Fruit fly (Drosophila melanogaster): Measurements from ENCODE around the gene alpha-Est4.

alpha-Est4 gene

dm6 chr3R:7530184-7530821 is 8.1 kb downstream of the alpha-Est4 start, which contains the start of the genes Rtnl2 and alphaTub84D (continued):
- TF ChIP-seq Dll (GFP tag; IDR thresholded peaks at IDR 0.05; ENCODE audit: partially characterized antibody) (0 out of 4 replicates have a peak, but pooled peaks have one; percentile 40), jumu (GFP tag; optimal IDR thresholded peaks at IDR 0.05) (no peak), CG12299 (tag; optimal IDR thresholded peaks at IDR 0.05) (no peak), TFAM (GFP tag; optimal IDR thresholded peaks at IDR 0.05) (no peak), row (GFP tag; IDR thresholded peaks at IDR 0.05) (peak; percentile 42; the same call in 2 of the 3 replicates), Xbp1 (GFP tag; optimal IDR thresholded peaks at IDR 0.05) (no peak), Ets97D (GFP tag; optimal IDR thresholded peaks at IDR 0.05) (peak; percentile 13), otp (GFP tag; IDR thresholded peaks at IDR 0.05) (no peak), Gug (GFP tag; IDR thresholded peaks at IDR 0.05) (no peak), stwl (tag; optimal IDR thresholded peaks at IDR 0.05) (peak; percentile 56), pzg (GFP tag; optimal IDR thresholded peaks at IDR 0.05) (peak; percentile 39), CG11723 (GFP tag; optimal IDR thresholded peaks at IDR 0.05) (no peak), bigmax (GFP tag; optimal IDR thresholded peaks at IDR 0.05) (no peak), gro (GFP tag; optimal IDR thresholded peaks at IDR 0.05) (no peak), CG16815 (GFP tag; optimal IDR thresholded peaks at IDR 0.05) (no peak), cas (GFP tag; IDR thresholded peaks at IDR 0.05) (no peak), CG15514 (GFP tag; optimal IDR thresholded peaks at IDR 0.05) (peak; percentile 16), corto (GFP tag; optimal IDR thresholded peaks at IDR 0.05) (no peak), Oaz (GFP tag; IDR thresholded peaks at IDR 0.05) (no peak), Trl (optimal IDR thresholded peaks at IDR 0.05) (no peak), Trl (GFP tag; optimal IDR thresholded peaks at IDR 0.05) (no peak), repo (GFP tag; optimal IDR thresholded peaks at IDR 0.05) (no peak), CG2120 (GFP tag; optimal IDR thresholded peaks at IDR 0.05) (no peak), CG17385 (GFP tag; optimal IDR thresholded peaks at IDR 0.05) (no peak), CG4424 (GFP tag; optimal IDR thresholded peaks at IDR 0.05) (no peak), CoRest (tag; optimal IDR thresholded peaks at IDR 0.05) (peak; percentile 31), Dref (GFP tag; IDR thresholded peaks at IDR 0.05) (peak; percentile 76), ab (GFP tag; optimal IDR thresholded peaks at IDR 0.05) (no peak), CG7963 (GFP tag; IDR thresholded peaks at IDR 0.05; ENCODE audit: partially characterized antibody) (no peak), CG14710 (tag; optimal IDR thresholded peaks at IDR 0.05) (peak; percentile 79), Stat92E (GFP tag; optimal IDR thresholded peaks at IDR 0.05) (no peak), gt (GFP tag; IDR thresholded peaks at IDR 0.05) (no peak), tin (GFP tag; optimal IDR thresholded peaks at IDR 0.05) (no peak), Sox100B (GFP tag; optimal IDR thresholded peaks at IDR 0.05) (no peak), CG8281 (tag; optimal IDR thresholded peaks at IDR 0.05) (no peak), CG1832 (GFP tag; optimal IDR thresholded peaks at IDR 0.05) (no peak), CG31441 (GFP tag; IDR thresholded peaks at IDR 0.05) (no peak), CG3726 (GFP tag; IDR thresholded peaks at IDR 0.05) (no peak), CG17612 (GFP tag; IDR thresholded peaks at IDR 0.05) (no peak), sug (tag; optimal IDR thresholded peaks at IDR 0.05) (no peak), CG13624 (GFP tag; optimal IDR thresholded peaks at IDR 0.05) (no peak), CG10267 (tag; optimal IDR thresholded peaks at IDR 0.05) (peak; percentile 35), zfh2 (GFP tag; optimal IDR thresholded peaks at IDR 0.05) (no peak), E2f2 (GFP tag; IDR thresholded peaks at IDR 0.05) (peak; percentile 85), CG31388 (GFP tag; optimal IDR thresholded peaks at IDR 0.05) (no peak), tup (GFP tag; optimal IDR thresholded peaks at IDR 0.05) (no peak), da (GFP tag; optimal IDR thresholded peaks at IDR 0.05) (no peak), abd-A (tag; optimal IDR thresholded peaks at IDR 0.05) (no peak), CG7987 (GFP tag; optimal IDR thresholded peaks at IDR 0.05) (no peak), ATbp (GFP tag; optimal IDR thresholded peaks at IDR 0.05) (no peak), Sin3A (optimal IDR thresholded peaks at IDR 0.05) (peak; percentile 19)

All from whole organism, embryonic.